Worm (Caenorhabditis elegans): ENCODE results near the gene sups-1.

ce11 chrX:6050078-6050477 is 46.1 kb downstream of the sups-1 start:
- TF ChIP-seq unc-62 (GFP tag; optimal IDR thresholded peaks at IDR 0.05) (no peak), ztf-11 (tag; optimal IDR thresholded peaks at IDR 0.05) (no peak), nhr-12 (tag; optimal IDR thresholded peaks at IDR 0.05) (no peak), ham-2 (GFP tag; optimal IDR thresholded peaks at IDR 0.05) (no peak)

Data from whole organism, mixed stage, embryonic.